Fruit fly (Drosophila melanogaster) whole organism: ENCODE results near the gene CG10874.

Experiments used
- CG8478 ChIP-seq: fragments of >200 bp; optimal IDR thresholded peaks from 2 replicates; lab custom pipeline; 2018; ENCODE audit warnings: inconsistent platforms
- EcR ChIP-seq, 2 experiments: fragments of >200 bp; optimal IDR thresholded peaks; 2 replicates each; lab custom pipeline; 2017; ENCODE audit warnings: missing biosample characterization in 2 of 2, missing genetic modification characterization in 2 of 2, missing genetic modification reagents in 2 of 2
- psq ChIP-seq: fragments of >200 bp; optimal IDR thresholded peaks from 2 replicates; lab custom pipeline; 2017
- usp ChIP-seq: fragments of >200 bp; optimal IDR thresholded peaks from 2 replicates; lab custom pipeline; 2017; ENCODE audit warnings: missing biosample characterization, missing genetic modification characterization, mixed read lengths

DNA sequence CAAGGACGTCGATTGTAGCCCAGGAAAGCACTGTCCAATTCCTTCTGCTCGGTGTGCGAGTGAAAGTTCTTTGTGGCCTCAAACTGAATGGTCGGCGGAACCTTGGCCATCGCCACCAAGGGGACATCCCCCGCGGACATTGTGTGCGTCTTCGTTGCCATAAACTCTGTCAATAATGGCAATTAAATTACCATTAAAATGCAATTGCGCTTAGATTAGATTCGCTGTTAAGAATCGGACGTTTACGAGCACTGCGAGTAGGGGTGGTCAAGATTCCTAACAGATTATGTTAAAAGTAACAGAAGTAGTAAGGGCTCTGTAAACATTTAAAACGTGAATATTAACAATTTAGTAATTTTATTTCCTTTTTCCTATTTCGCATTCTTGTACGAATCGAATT, 23.9 kb upstream of the CG10874 start, which contains the start of gene daed:
- TF ChIP-seq usp (GFP tag; lab: Kevin White, UChicago) = no peak
- no peak for TF ChIP-seq psq (lab: Kevin White, UChicago)
- TF ChIP-seq CG8478 (lab: Kevin White, UChicago) = no peak
- TF ChIP-seq EcR (GFP tag; optimal IDR thresholded peaks at IDR 0.05; lab: Kevin White, UChicago) = no peak
